Worm (Caenorhabditis elegans) whole organism, L3 larva: Measurements from ENCODE around the gene got-1.2.

Experiments
- R02D3.7 ChIP-seq: fragments of 150-350 bp; optimal IDR thresholded peaks from 2 replicates; lab custom pipeline; 2014; ENCODE audit warnings: missing biosample characterization, missing genetic modification characterization
- aly-2 ChIP-seq: fragments of 150-350 bp; optimal IDR thresholded peaks from 2 replicates; lab custom pipeline; 2014; ENCODE audit warnings: missing biosample characterization, missing genetic modification characterization
- ama-1 ChIP-seq: fragments of 150-350 bp; optimal IDR thresholded peaks from 2 replicates; lab custom pipeline; 2018
- ceh-16 ChIP-seq: sonication (generic microtip); optimal IDR thresholded peaks from 2 replicates; lab custom pipeline; 2017; ENCODE audit warnings: missing biosample characterization, missing genetic modification characterization
- ceh-82 ChIP-seq: fragments of 150-350 bp; optimal IDR thresholded peaks from 2 replicates; lab custom pipeline; 2014; ENCODE audit warnings: missing biosample characterization, missing genetic modification characterization
- daf-12 ChIP-seq: fragments of 150-350 bp; optimal IDR thresholded peaks from 2 replicates; lab custom pipeline; 2014; ENCODE audit warnings: missing biosample characterization, missing genetic modification reagents, missing genetic modification characterization
- egl-27 ChIP-seq: sonication (generic microtip); optimal IDR thresholded peaks from 4 replicates; lab custom pipeline; 2017; ENCODE audit warnings: missing biosample characterization, missing genetic modification reagents, missing genetic modification characterization
- egl-5 ChIP-seq: fragments of 150-350 bp; optimal IDR thresholded peaks from 2 replicates; lab custom pipeline; 2017; ENCODE audit warnings: missing biosample characterization, missing genetic modification reagents, missing genetic modification characterization, inconsistent platforms
- elt-1 ChIP-seq: fragments of 150-350 bp; optimal IDR thresholded peaks from 2 replicates; lab custom pipeline; 2014; ENCODE audit warnings: missing biosample characterization, missing genetic modification characterization
- elt-2 ChIP-seq: sonication (generic microtip); optimal IDR thresholded peaks from 2 replicates; lab custom pipeline; 2016; ENCODE audit warnings: missing genetic modification reagents, mild to moderate bottlenecking, missing genetic modification characterization, missing compliant biosample characterization
- elt-3 ChIP-seq, 3 experiments: fragments of 150-350 bp in 1 of 3; sonication (generic microtip) in 2 of 3; optimal IDR thresholded peaks; 2 replicates in 2 of 3; 4 replicates in 1 of 3; lab custom pipeline; 2014 to 2017; ENCODE audit warnings: missing biosample characterization in 3 of 3, missing genetic modification characterization in 3 of 3
- eor-1 ChIP-seq, 2 experiments: fragments of 150-350 bp; optimal IDR thresholded peaks; 2 replicates each; lab custom pipeline; 2014 to 2018; ENCODE audit warnings: missing biosample characterization in 2 of 2, missing genetic modification characterization in 2 of 2
- fkh-10 ChIP-seq: sonication (generic microtip); optimal IDR thresholded peaks from 2 replicates; lab custom pipeline; 2017; ENCODE audit warnings: missing biosample characterization, missing genetic modification reagents, missing genetic modification characterization
- fkh-2 ChIP-seq: fragments of 150-350 bp; optimal IDR thresholded peaks from 2 replicates; lab custom pipeline; 2014; ENCODE audit warnings: missing biosample characterization, missing genetic modification reagents, missing genetic modification characterization
- fos-1 ChIP-seq: fragments of 150-350 bp; optimal IDR thresholded peaks from 2 replicates; lab custom pipeline; 2014; ENCODE audit warnings: missing biosample characterization, missing genetic modification characterization
- hmg-11 ChIP-seq: sonication (generic microtip); optimal IDR thresholded peaks from 2 replicates; lab custom pipeline; 2016; ENCODE audit warnings: missing genetic modification characterization, missing compliant biosample characterization
- jun-1 ChIP-seq: fragments of 150-350 bp; optimal IDR thresholded peaks from 2 replicates; lab custom pipeline; 2014; ENCODE audit warnings: missing biosample characterization, missing genetic modification reagents, missing genetic modification characterization
- lin-15B ChIP-seq: fragments of 150-350 bp; optimal IDR thresholded peaks from 2 replicates; lab custom pipeline; 2014; ENCODE audit warnings: missing biosample characterization, missing genetic modification characterization
- lin-39 ChIP-seq: fragments of 150-350 bp; optimal IDR thresholded peaks from 2 replicates; lab custom pipeline; 2018; ENCODE audit warnings: missing biosample characterization, missing genetic modification reagents, missing genetic modification characterization
- lsy-12 ChIP-seq: sonication (generic microtip); optimal IDR thresholded peaks from 2 replicates; lab custom pipeline; 2016; ENCODE audit warnings: mild to moderate bottlenecking, missing genetic modification characterization, missing compliant biosample characterization
- mdl-1 ChIP-seq: fragments of 150-350 bp; optimal IDR thresholded peaks from 2 replicates; lab custom pipeline; 2014; ENCODE audit warnings: missing biosample characterization, missing genetic modification characterization
- mml-1 ChIP-seq: fragments of 150-350 bp; sonication (generic microtip); optimal IDR thresholded peaks from 3 replicates; lab custom pipeline; 2014; ENCODE audit warnings: missing biosample characterization, missing genetic modification characterization
- nfya-1 ChIP-seq: sonication (generic microtip); optimal IDR thresholded peaks from 2 replicates; lab custom pipeline; 2017; ENCODE audit warnings: missing genetic modification characterization, mild to moderate bottlenecking, missing compliant biosample characterization, antibody characterized with exemption, moderate library complexity; ENCODE audit not compliant: insufficient read depth
- nhr-12 ChIP-seq: fragments of 150-350 bp; optimal IDR thresholded peaks from 2 replicates; lab custom pipeline; 2014; ENCODE audit warnings: missing biosample characterization, missing genetic modification characterization
- nhr-23 ChIP-seq: fragments of 150-350 bp; optimal IDR thresholded peaks from 2 replicates; lab custom pipeline; 2014; ENCODE audit warnings: missing biosample characterization, missing genetic modification reagents, missing genetic modification characterization
- nhr-237 ChIP-seq: fragments of 150-350 bp; optimal IDR thresholded peaks from 2 replicates; lab custom pipeline; 2014; ENCODE audit warnings: missing biosample characterization, missing genetic modification characterization
- nhr-25 ChIP-seq: sonication (generic microtip); optimal IDR thresholded peaks from 2 replicates; lab custom pipeline; 2017; ENCODE audit warnings: missing biosample characterization, missing genetic modification characterization
- nhr-28 ChIP-seq: fragments of 150-350 bp; optimal IDR thresholded peaks from 2 replicates; lab custom pipeline; 2014; ENCODE audit warnings: missing biosample characterization, missing genetic modification characterization
- nhr-43 ChIP-seq: sonication (generic microtip); optimal IDR thresholded peaks from 2 replicates; lab custom pipeline; 2016; ENCODE audit warnings: mild to moderate bottlenecking, missing genetic modification characterization, missing compliant biosample characterization; ENCODE audit not compliant: poor library complexity, severe bottlenecking
- nhr-67 ChIP-seq: fragments of 150-350 bp; optimal IDR thresholded peaks from 2 replicates; lab custom pipeline; 2014; ENCODE audit warnings: missing biosample characterization, missing genetic modification characterization
- nhr-76 ChIP-seq: fragments of 150-350 bp; sonication (generic microtip); optimal IDR thresholded peaks from 5 replicates; lab custom pipeline; 2014; ENCODE audit warnings: missing biosample characterization, missing genetic modification characterization
- nhr-77 ChIP-seq: fragments of 150-350 bp; optimal IDR thresholded peaks from 2 replicates; lab custom pipeline; 2014; ENCODE audit warnings: missing biosample characterization, missing genetic modification characterization
- pha-4 ChIP-seq: fragments of 150-350 bp; optimal IDR thresholded peaks from 2 replicates; lab custom pipeline; 2014; ENCODE audit warnings: missing biosample characterization, missing genetic modification reagents, missing genetic modification characterization
- pqm-1 ChIP-seq: fragments of 150-350 bp; optimal IDR thresholded peaks from 2 replicates; lab custom pipeline; 2017; ENCODE audit warnings: missing biosample characterization, missing genetic modification characterization, inconsistent platforms
- sea-2 ChIP-seq: fragments of 150-350 bp; sonication (generic microtip); optimal IDR thresholded peaks from 4 replicates; lab custom pipeline; 2014; ENCODE audit warnings: missing biosample characterization, missing genetic modification reagents, missing genetic modification characterization
- skn-1 ChIP-seq: fragments of 150-350 bp; optimal IDR thresholded peaks from 2 replicates; lab custom pipeline; 2014; ENCODE audit warnings: missing biosample characterization, missing genetic modification characterization
- snpc-4 ChIP-seq: fragments of 150-350 bp; optimal IDR thresholded peaks from 2 replicates; lab custom pipeline; 2014; ENCODE audit warnings: missing biosample characterization, missing genetic modification characterization
- tbx-2 ChIP-seq: sonication (generic microtip); optimal IDR thresholded peaks from 2 replicates; lab custom pipeline; 2016; ENCODE audit warnings: mild to moderate bottlenecking, missing genetic modification characterization, missing compliant biosample characterization
- unc-39 ChIP-seq: sonication (generic microtip); optimal IDR thresholded peaks from 4 replicates; lab custom pipeline; 2017; ENCODE audit warnings: missing biosample characterization, missing genetic modification characterization
- unc-62 ChIP-seq: fragments of 150-350 bp; sonication (generic microtip); optimal IDR thresholded peaks from 4 replicates; lab custom pipeline; 2014; ENCODE audit warnings: missing biosample characterization, missing genetic modification reagents, missing genetic modification characterization
- zag-1 ChIP-seq: fragments of 150-350 bp; optimal IDR thresholded peaks from 2 replicates; lab custom pipeline; 2014; ENCODE audit warnings: missing biosample characterization, missing genetic modification characterization
- ztf-11 ChIP-seq: fragments of 150-350 bp; optimal IDR thresholded peaks from 2 replicates; lab custom pipeline; 2014; ENCODE audit warnings: missing biosample characterization, missing genetic modification characterization
- ztf-4 ChIP-seq: fragments of 150-350 bp; optimal IDR thresholded peaks from 2 replicates; lab custom pipeline; 2014; ENCODE audit warnings: missing biosample characterization, missing genetic modification characterization

Gene got-1.2

DNA sequence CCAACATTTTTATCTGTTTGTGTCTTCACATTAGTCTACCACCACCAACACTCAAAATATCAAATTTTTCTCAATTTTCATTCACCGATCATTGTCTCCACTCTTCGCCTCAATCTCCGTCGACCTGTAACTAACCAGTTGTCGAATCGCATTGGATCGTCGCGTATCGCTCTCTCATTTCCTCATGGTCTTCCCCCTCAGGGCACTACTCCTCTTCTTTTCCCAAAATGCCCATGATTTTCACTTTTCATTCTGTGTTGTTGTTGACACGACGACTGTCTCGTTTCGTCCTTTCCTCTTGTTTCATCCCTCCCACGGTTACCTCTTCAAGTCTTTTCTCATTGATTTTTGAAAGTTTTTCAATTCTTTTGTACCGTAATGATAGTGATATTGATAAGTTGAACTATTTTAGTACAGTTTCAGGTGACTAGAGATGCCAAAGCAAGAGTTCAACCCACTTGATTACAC is 6.9 kb downstream of the got-1.2 start, which contains the start of gene T01C8.2:
Gene T01C8.2 (plus strand): TSS at position 418 of the 468 bp plus-strand sequence.
- no peak for TF ChIP-seq nhr-237 (tag; lab: Kevin White, UChicago)
- no peak for TF ChIP-seq elt-2 (tag; lab: Kevin White, UChicago)
- TF ChIP-seq hmg-11 (tag; lab: Kevin White, UChicago), result no peak
- TF ChIP-seq tbx-2 (tag; lab: Kevin White, UChicago), result no peak
- TF ChIP-seq ceh-16 (tag; lab: Kevin White, UChicago), result no peak
- TF ChIP-seq nhr-25 (tag; lab: Kevin White, UChicago), result peak; percentile 91
- no peak for TF ChIP-seq egl-5 (tag; lab: Kevin White, UChicago)
- no peak for TF ChIP-seq jun-1 (tag; lab: Kevin White, UChicago)
- TF ChIP-seq R02D3.7 (tag; lab: Kevin White, UChicago), result no peak
- no peak for TF ChIP-seq unc-39 (tag; lab: Kevin White, UChicago)
- TF ChIP-seq nhr-43, result peak; percentile 21
- peak; percentile 64 for TF ChIP-seq nhr-23 (tag; lab: Kevin White, UChicago)
- no peak for TF ChIP-seq fkh-10 (GFP tag; lab: Kevin White, UChicago)
- no peak for TF ChIP-seq ceh-82 (tag; lab: Kevin White, UChicago)
- no peak for TF ChIP-seq nhr-77 (tag; lab: Kevin White, UChicago)
- TF ChIP-seq ztf-11, result no peak
- TF ChIP-seq fkh-2, result no peak
- no peak for TF ChIP-seq skn-1 (tag; lab: Kevin White, UChicago)
- TF ChIP-seq lin-15B (tag; lab: Kevin White, UChicago), result no peak
- no peak for TF ChIP-seq sea-2 (GFP tag; lab: Kevin White, UChicago)
- TF ChIP-seq nfya-1 (tag; lab: Kevin White, UChicago), result no peak
- TF ChIP-seq aly-2, result no peak
- no peak for TF ChIP-seq pqm-1 (tag; lab: Kevin White, UChicago)

- no peak for TF ChIP-seq nhr-76
- TF ChIP-seq nhr-23 (tag; lab: Kevin White, UChicago), result peak; percentile 22
- TF ChIP-seq nhr-25 (tag; lab: Kevin White, UChicago), result peak; percentile 13
These were observed 8.9 kb downstream of the got-1.2 start for ce11 chrX:16784038-16784437.

DNA sequence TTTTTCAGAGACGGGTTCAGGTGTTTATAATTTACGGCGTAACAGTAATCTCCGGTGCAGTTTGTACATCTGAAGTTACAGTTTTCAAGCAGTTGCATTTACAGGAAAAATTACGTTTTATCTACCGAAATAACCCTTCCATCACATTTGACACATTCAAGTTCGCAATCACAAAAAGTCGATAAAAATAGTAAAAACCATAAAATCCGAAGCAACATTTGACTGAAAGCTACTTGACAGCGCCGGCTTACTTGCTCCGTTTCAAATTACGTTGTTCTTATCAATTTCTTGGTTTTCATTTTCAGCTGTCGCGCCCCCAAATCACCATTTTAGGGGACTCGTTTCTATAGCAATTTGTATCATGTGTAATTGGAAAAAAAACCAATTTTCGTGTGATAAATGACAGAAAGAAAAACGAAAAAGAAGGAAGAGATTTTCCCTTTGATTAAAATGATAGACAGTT is 10.1 kb downstream of the got-1.2 start, which contains the start of gene T01C8.3:
Gene T01C8.3 (minus strand): TSS at position 413 of the 463 bp plus-strand sequence.
- no peak for TF ChIP-seq unc-62 (GFP tag; lab: Kevin White, UChicago)
- no peak for TF ChIP-seq nhr-76
- no peak for TF ChIP-seq nhr-23 (tag; lab: Kevin White, UChicago)
- TF ChIP-seq fkh-2, result no peak
- TF ChIP-seq lin-39 (tag; lab: Kevin White, UChicago), result no peak
- TF ChIP-seq lsy-12 (tag; lab: Kevin White, UChicago), result no peak
- no peak for TF ChIP-seq nhr-28 (tag; lab: Kevin White, UChicago)
- TF ChIP-seq fos-1 (tag; lab: Kevin White, UChicago), result no peak
- TF ChIP-seq ztf-4 (tag; lab: Kevin White, UChicago), result no peak
- TF ChIP-seq nhr-25 (tag; lab: Kevin White, UChicago), result no peak
- TF ChIP-seq ztf-11, result no peak
- no peak for TF ChIP-seq unc-39 (tag; lab: Kevin White, UChicago)
- TF ChIP-seq elt-2 (tag; lab: Kevin White, UChicago), result no peak
- no peak for TF ChIP-seq nhr-43
- no peak for TF ChIP-seq fkh-10 (GFP tag; lab: Kevin White, UChicago)
- no peak for TF ChIP-seq daf-12
- TF ChIP-seq nhr-67, result no peak
- TF ChIP-seq egl-27 (tag; lab: Kevin White, UChicago), result no peak
- no peak for TF ChIP-seq ama-1 (lab: Kevin White, UChicago)
- no peak for TF ChIP-seq snpc-4 (tag; lab: Kevin White, UChicago)

DNA sequence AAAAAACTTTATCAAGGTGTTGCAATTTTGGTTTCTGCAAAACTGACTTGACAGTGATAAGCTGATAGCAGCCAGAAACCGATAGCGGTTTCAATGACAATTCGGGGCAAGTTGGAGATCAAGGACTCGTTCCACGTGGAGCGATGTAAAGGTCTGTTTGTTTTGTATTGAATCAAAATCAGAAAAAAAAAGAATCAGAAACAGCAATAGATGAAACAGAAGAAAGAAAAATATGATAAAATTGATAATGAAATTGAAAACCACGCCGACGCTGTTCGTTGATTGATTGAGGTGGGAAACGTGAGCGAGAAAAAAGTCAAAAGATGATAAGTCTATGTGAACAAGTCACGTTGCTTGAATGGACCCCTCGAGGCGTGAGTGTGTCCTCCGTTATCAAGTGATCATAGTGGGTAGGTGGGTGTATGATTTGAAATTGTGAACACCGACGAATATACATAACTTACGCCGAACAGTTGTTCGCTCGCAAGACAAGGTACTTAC is 17.5 kb downstream of the got-1.2 start:
- TF ChIP-seq ama-1 (lab: Kevin White, UChicago) (no peak), elt-3 (tag; optimal IDR thresholded peaks at IDR 0.05; lab: Kevin White, UChicago) (peak in 2 of 3 experiments; percentile 4 to 53), fos-1 (tag; lab: Kevin White, UChicago) (no peak), aly-2 (no peak), skn-1 (tag; lab: Kevin White, UChicago) (no peak), nhr-43 (peak; percentile 71), eor-1 (tag; optimal IDR thresholded peaks at IDR 0.05; lab: Kevin White, UChicago) (no peak), ztf-4 (tag; lab: Kevin White, UChicago) (no peak), nhr-237 (tag; lab: Kevin White, UChicago) (no peak), nhr-12 (no peak), nhr-28 (tag; lab: Kevin White, UChicago) (no peak), unc-39 (tag; lab: Kevin White, UChicago) (no peak), nhr-25 (tag; lab: Kevin White, UChicago) (peak; percentile 26), elt-1 (tag; lab: Kevin White, UChicago) (no peak), lin-39 (tag; lab: Kevin White, UChicago) (peak; percentile 3), pha-4 (tag; lab: Kevin White, UChicago) (no peak), daf-12 (no peak), nfya-1 (tag; lab: Kevin White, UChicago) (no peak), fkh-2 (no peak), R02D3.7 (tag; lab: Kevin White, UChicago) (no peak), zag-1 (tag; lab: Kevin White, UChicago) (no peak), mdl-1 (tag; lab: Kevin White, UChicago) (peak; percentile 21), ceh-82 (tag; lab: Kevin White, UChicago) (no peak), pqm-1 (tag; lab: Kevin White, UChicago) (no peak), nhr-77 (tag; lab: Kevin White, UChicago) (no peak), lin-15B (tag; lab: Kevin White, UChicago) (no peak), mml-1 (tag; lab: Kevin White, UChicago) (no peak), fkh-10 (GFP tag; lab: Kevin White, UChicago) (no peak)
